Worm (Caenorhabditis elegans): Measurements from ENCODE around the gene lin-54.

DNA sequence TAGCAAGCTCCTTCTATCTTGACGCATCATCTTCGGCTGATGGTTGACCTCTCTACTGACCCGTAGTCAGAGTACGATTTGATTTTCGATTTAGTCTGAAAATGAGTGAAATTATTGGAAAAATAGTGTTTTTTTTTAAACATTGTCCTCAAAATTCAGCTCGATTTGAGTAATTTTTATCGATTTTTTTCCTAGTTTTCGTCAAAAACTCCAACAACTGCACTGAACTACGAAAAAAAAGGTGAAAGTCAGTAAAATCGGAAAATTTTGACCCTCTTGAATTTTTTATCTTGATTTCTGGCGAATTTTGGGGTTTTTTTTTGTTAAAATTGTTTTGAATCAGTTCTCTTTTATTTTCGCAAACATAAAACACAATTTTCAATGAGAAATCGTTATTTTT, 36.8 kb upstream of the lin-54 start, which contains the start of gene ced-3:
- TF ChIP-seq ztf-11 (tag; optimal IDR thresholded peaks at IDR 0.05): no peak
- TF ChIP-seq unc-62 (GFP tag; optimal IDR thresholded peaks at IDR 0.05): no peak
- TF ChIP-seq elt-1 (tag; optimal IDR thresholded peaks at IDR 0.05; ENCODE audit: borderline replicate concordance, insufficient read depth): no peak
- no peak for TF ChIP-seq nhr-76 (tag; optimal IDR thresholded peaks at IDR 0.05)
- no peak for TF ChIP-seq snpc-4 (tag; optimal IDR thresholded peaks at IDR 0.05)
- TF ChIP-seq blmp-1 (tag; optimal IDR thresholded peaks at IDR 0.05): no peak
- no peak for TF ChIP-seq pha-4 (tag; optimal IDR thresholded peaks at IDR 0.05)
- TF ChIP-seq nhr-237 (tag; optimal IDR thresholded peaks at IDR 0.05): no peak
- TF ChIP-seq unc-39 (tag; optimal IDR thresholded peaks at IDR 0.05): no peak
- no peak for TF ChIP-seq lin-13 (tag; optimal IDR thresholded peaks at IDR 0.05)
- no peak for TF ChIP-seq mls-2 (tag; optimal IDR thresholded peaks at IDR 0.05)
- TF ChIP-seq nhr-28 (tag; optimal IDR thresholded peaks at IDR 0.05): no peak
- TF ChIP-seq drap-1 (GFP tag; optimal IDR thresholded peaks at IDR 0.05): no peak

All from whole organism, mixed stage, embryonic.